Fruit fly (Drosophila melanogaster): ENCODE measurements around the gene CG11696.
A peak's percentile ranks its signal among the peaks of the same experiment; 100 is the strongest.

Gene CG11696

dm6 chrX:11622649-11623425, 49.3 kb downstream of the CG11696 start (continued):
- TF ChIP-seq CG11723 (GFP tag; optimal IDR thresholded peaks at IDR 0.05) (no peak), repo (GFP tag; optimal IDR thresholded peaks at IDR 0.05) (peak; percentile 43), Lpt (GFP tag; optimal IDR thresholded peaks at IDR 0.05) (no peak), nom (GFP tag; optimal IDR thresholded peaks at IDR 0.05) (peak; percentile 96), tx (GFP tag; optimal IDR thresholded peaks at IDR 0.05) (no peak), pum (GFP tag; optimal IDR thresholded peaks at IDR 0.05) (no peak), ATbp (GFP tag; optimal IDR thresholded peaks at IDR 0.05) (peak; percentile 25), CG18619 (GFP tag; optimal IDR thresholded peaks at IDR 0.05) (peak; percentile 59), gro (GFP tag; optimal IDR thresholded peaks at IDR 0.05) (peak; percentile 69), shn (GFP tag; optimal IDR thresholded peaks at IDR 0.05) (peak; percentile 61), exex (tag; optimal IDR thresholded peaks at IDR 0.05) (peak; percentile 27), CG14860 (GFP tag; IDR thresholded peaks at IDR 0.05; ENCODE audit: partially characterized antibody) (no peak), twi (tag; optimal IDR thresholded peaks at IDR 0.05) (no peak), CG13287 (GFP tag; IDR thresholded peaks at IDR 0.05; ENCODE audit: partially characterized antibody) (no peak), B-H1 (GFP tag; IDR thresholded peaks at IDR 0.05) (peak; percentile 57; the same call in 2 of the 3 replicates), Hr51 (GFP tag; optimal IDR thresholded peaks at IDR 0.05) (peak; percentile 31 to 87), gce (GFP tag; IDR thresholded peaks at IDR 0.05) (no peak), fd3F (GFP tag; optimal IDR thresholded peaks at IDR 0.05) (peak; percentile 71), CG11504 (tag; optimal IDR thresholded peaks at IDR 0.05) (peak; percentile 75), CG11456 (GFP tag; IDR thresholded peaks at IDR 0.05) (peak; percentile 83), CG3065 (GFP tag; optimal IDR thresholded peaks at IDR 0.05) (no peak), CG10565 (GFP tag; optimal IDR thresholded peaks at IDR 0.05) (no peak), ro (GFP tag; IDR thresholded peaks at IDR 0.05) (no peak), CG4707 (GFP tag; optimal IDR thresholded peaks at IDR 0.05) (peak; percentile 5), Elba2 (GFP tag; optimal IDR thresholded peaks at IDR 0.05) (no peak), Poxn (GFP tag; IDR thresholded peaks at IDR 0.05) (peak; percentile 24; the same call in 1 of the 2 replicates), CG17385 (GFP tag; optimal IDR thresholded peaks at IDR 0.05) (peak; percentile 71), NC2β (GFP tag; optimal IDR thresholded peaks at IDR 0.05) (peak; percentile 53), CG15269 (tag; optimal IDR thresholded peaks at IDR 0.05) (peak; percentile 90), Optix (GFP tag; IDR thresholded peaks at IDR 0.05) (no peak), sc (optimal IDR thresholded peaks at IDR 0.05) (no peak), sc (GFP tag; optimal IDR thresholded peaks at IDR 0.05) (no peak), kah (GFP tag; optimal IDR thresholded peaks at IDR 0.05) (no peak), vfl (GFP tag; optimal IDR thresholded peaks at IDR 0.05) (peak; percentile 57), Nf-YA (GFP tag; IDR thresholded peaks at IDR 0.05) (peak; percentile 7; the same call in 1 of the 2 replicates), CG6272 (GFP tag; IDR thresholded peaks at IDR 0.05) (peak; percentile 43; the same call in 1 of the 2 replicates), CG34376 (GFP tag; optimal IDR thresholded peaks at IDR 0.05) (peak; percentile 21), Mes4 (GFP tag; optimal IDR thresholded peaks at IDR 0.05) (peak; percentile 61), salm (tag; optimal IDR thresholded peaks at IDR 0.05) (peak; percentile 49), NC2α (GFP tag; optimal IDR thresholded peaks at IDR 0.05) (no peak), CG30403 (GFP tag; optimal IDR thresholded peaks at IDR 0.05) (peak; percentile 79), CG11247 (GFP tag; IDR thresholded peaks at IDR 0.05) (peak; percentile 62), crc (GFP tag; optimal IDR thresholded peaks at IDR 0.05) (peak; percentile 46), CG7556 (GFP tag; optimal IDR thresholded peaks at IDR 0.05) (peak; percentile 63), TFAM (GFP tag; optimal IDR thresholded peaks at IDR 0.05) (peak; percentile 16), CG17568 (GFP tag; optimal IDR thresholded peaks at IDR 0.05) (peak; percentile 51), CG1647 (GFP tag; optimal IDR thresholded peaks at IDR 0.05) (peak; percentile 48), bsh (GFP tag; optimal IDR thresholded peaks at IDR 0.05) (peak; percentile 63 to 93), CG3995 (GFP tag; optimal IDR thresholded peaks at IDR 0.05) (no peak)

Measured in whole organism, embryonic.